Fruit fly (Drosophila melanogaster) whole organism: ENCODE results near the gene CG16978.

Source experiments
- psq ChIP-seq: fragments of >200 bp; optimal IDR thresholded peaks from 2 replicates; lab custom pipeline; 2017
- usp ChIP-seq: fragments of >200 bp; optimal IDR thresholded peaks from 2 replicates; lab custom pipeline; 2017; ENCODE audit warnings: missing biosample characterization, missing genetic modification characterization, mixed read lengths

DNA sequence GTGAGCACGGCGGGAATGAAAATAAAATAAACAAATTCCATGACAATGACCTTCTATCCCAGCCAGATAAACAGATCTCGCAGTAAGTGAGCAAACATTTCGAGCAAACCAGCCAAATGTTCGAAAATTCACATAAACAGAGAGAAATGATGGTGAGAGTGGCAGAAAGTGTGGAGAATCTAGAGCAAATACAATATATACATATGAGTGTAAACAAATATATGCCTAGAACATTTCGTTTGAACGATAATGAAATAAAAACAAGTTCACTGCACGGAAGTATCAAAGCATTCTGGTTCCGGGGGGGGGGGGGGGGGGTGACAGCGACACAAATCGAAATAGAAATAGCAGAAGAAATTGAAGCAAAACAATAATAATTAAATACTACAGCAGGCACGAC is 41.9 kb downstream of the CG16978 start:
- no peak for TF ChIP-seq usp (GFP tag; lab: Kevin White, UChicago)
- no peak for TF ChIP-seq psq (lab: Kevin White, UChicago)
